Fruit fly (Drosophila melanogaster): ENCODE measurements around the gene CG42831.
A peak's percentile ranks its signal among the peaks of the same experiment; 100 is the strongest.

The CG42831 gene

DNA sequence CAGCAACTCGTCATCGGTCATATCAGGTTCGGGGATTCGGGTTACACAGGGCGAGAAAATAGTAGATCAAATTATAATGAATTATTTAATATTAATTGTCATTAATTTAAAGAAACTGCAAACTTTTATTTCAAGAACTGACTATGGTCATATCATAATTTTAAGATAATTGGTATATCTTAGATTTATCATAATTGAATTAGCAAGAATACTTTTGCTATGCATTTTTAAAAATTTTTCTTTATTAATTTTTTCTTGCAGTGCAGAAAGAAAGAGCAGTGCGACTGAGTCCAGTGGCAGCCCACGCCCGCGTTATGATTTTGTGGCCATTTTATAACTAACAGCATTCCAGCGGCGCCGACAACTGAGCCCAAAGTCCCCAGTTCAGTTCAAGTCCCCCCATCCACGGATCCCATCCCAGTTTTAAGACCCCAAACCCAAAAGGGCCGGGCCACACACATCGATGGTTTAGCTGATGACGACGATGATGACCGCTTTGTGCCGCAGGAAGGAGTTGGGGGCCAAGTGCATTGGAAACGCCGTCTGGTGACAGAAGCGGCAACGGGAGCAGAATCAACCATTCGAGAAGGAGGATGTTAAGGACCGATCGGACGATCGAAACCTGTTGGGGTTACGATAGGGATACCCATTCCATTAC, 42.0 kb upstream of the CG42831 start:
- TF ChIP-seq rn (GFP tag; IDR thresholded peaks at IDR 0.05) = no peak
- peak; percentile 2 for TF ChIP-seq CG13204 (GFP tag; optimal IDR thresholded peaks at IDR 0.05)
- no peak for TF ChIP-seq CG4496 (GFP tag; IDR thresholded peaks at IDR 0.05)
- TF ChIP-seq Pif1A (GFP tag; optimal IDR thresholded peaks at IDR 0.05) = no peak
- TF ChIP-seq CG32121 (GFP tag; IDR thresholded peaks at IDR 0.05) = no peak
- TF ChIP-seq CG10348 (GFP tag; IDR thresholded peaks at IDR 0.05) = no peak
- no peak for TF ChIP-seq Ets98B (GFP tag; IDR thresholded peaks at IDR 0.05)
- peak; percentile 56 for TF ChIP-seq CG8159 (tag; optimal IDR thresholded peaks at IDR 0.05)
- TF ChIP-seq EcR (GFP tag; optimal IDR thresholded peaks at IDR 0.05) = no peak
- peak; percentile 28 for TF ChIP-seq CG15710 (tag; optimal IDR thresholded peaks at IDR 0.05)
- TF ChIP-seq gl (tag; optimal IDR thresholded peaks at IDR 0.05) = no peak
- TF ChIP-seq CG34367 (tag; optimal IDR thresholded peaks at IDR 0.05) = peak; percentile 14
- 0 out of 2 replicates have a peak, but pooled peaks have one; percentile 13 for TF ChIP-seq CG12605 (GFP tag; IDR thresholded peaks at IDR 0.05)
- peak; percentile 35 for TF ChIP-seq D1 (tag; optimal IDR thresholded peaks at IDR 0.05)
- peak; percentile 41 for TF ChIP-seq CG8301 (tag; optimal IDR thresholded peaks at IDR 0.05)
- TF ChIP-seq CG17806 (tag; optimal IDR thresholded peaks at IDR 0.05) = peak; percentile 47
- TF ChIP-seq CG9948 (tag; optimal IDR thresholded peaks at IDR 0.05) = peak; percentile 48
- TF ChIP-seq Pif1B (GFP tag; optimal IDR thresholded peaks at IDR 0.05) = peak; percentile 16
- 0 out of 3 replicates have a peak, but pooled peaks have one; percentile 13 for TF ChIP-seq fd96Ca (GFP tag; IDR thresholded peaks at IDR 0.05)
- TF ChIP-seq CG14655 (GFP tag; optimal IDR thresholded peaks at IDR 0.05) = peak; percentile 57
- TF ChIP-seq Snoo (tag; optimal IDR thresholded peaks at IDR 0.05) = peak; percentile 51

DNA sequence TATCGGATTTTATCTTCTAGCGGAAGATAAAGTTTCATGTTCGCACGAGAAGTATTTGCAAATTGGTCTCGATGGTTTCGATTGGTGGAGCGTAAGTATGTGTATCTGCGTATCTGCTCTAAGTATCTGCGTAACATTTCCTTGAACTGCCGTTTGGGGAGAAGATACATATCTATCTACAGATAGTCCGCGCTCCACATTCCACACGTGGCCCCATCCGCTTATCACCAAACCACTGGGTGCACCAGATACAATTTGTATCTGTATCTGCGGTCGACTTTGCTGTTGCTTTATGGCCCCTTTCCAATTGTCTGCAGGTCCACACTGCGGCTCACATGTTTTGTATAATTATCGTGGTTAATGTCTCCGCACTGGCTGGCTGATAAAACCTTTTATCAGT, 41.0 kb upstream of the CG42831 start:
- TF ChIP-seq Pif1B (GFP tag; optimal IDR thresholded peaks at IDR 0.05) (no peak), gl (tag; optimal IDR thresholded peaks at IDR 0.05) (no peak)

DNA sequence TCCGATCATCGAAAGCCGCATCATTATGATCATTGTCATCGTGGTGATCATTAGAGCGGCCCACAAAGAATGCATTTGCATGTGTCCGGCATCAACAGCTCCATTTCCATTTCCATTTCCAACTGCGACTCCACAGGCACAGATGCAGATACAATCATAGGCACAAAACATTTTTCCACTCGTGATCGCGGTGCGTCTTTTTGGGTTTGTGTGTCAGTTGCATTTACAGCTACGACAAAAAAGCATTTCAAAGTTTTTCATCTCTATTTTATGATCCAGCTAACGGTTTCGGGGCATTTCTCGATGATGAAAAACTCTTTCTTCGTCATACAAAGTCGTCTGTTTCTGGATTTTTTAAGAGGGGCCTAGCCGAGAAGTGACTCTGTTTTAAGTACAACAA, 39.4 kb upstream of the CG42831 start:
- TF ChIP-seq CG10348 (GFP tag; IDR thresholded peaks at IDR 0.05) (no peak), EcR (GFP tag; optimal IDR thresholded peaks at IDR 0.05) (no peak), CG4496 (GFP tag; IDR thresholded peaks at IDR 0.05) (no peak), Pif1B (GFP tag; optimal IDR thresholded peaks at IDR 0.05) (no peak), gl (tag; optimal IDR thresholded peaks at IDR 0.05) (no peak), CG14655 (GFP tag; optimal IDR thresholded peaks at IDR 0.05) (no peak), CG12605 (GFP tag; IDR thresholded peaks at IDR 0.05) (no peak), CG8301 (tag; optimal IDR thresholded peaks at IDR 0.05) (no peak), fd96Ca (GFP tag; IDR thresholded peaks at IDR 0.05) (no peak), CG15710 (tag; optimal IDR thresholded peaks at IDR 0.05) (no peak), CG32121 (GFP tag; IDR thresholded peaks at IDR 0.05) (no peak), CG34367 (tag; optimal IDR thresholded peaks at IDR 0.05) (no peak), D1 (tag; optimal IDR thresholded peaks at IDR 0.05) (no peak), rn (GFP tag; IDR thresholded peaks at IDR 0.05) (no peak), Pif1A (GFP tag; optimal IDR thresholded peaks at IDR 0.05) (no peak), Snoo (tag; optimal IDR thresholded peaks at IDR 0.05) (no peak)

DNA sequence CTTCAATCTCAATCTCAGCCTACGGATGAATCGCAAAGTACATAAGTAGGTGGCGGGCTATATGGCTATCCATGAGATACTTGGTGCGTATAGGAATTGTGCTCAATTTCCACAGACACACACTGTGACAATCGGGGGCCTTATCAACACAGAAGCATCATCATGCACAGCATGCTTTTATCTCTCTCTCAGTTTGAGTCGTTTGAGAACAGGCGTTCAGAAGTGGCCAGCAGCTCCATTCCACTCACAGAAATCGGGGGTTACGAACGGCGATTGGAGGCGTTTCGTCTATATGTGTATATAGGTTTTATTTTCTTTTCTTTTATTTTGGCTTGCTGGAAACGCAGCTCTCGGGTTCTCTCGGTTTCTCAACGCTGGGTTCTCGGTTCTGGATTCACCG, 38.9 kb upstream of the CG42831 start:
- TF ChIP-seq CG10348 (GFP tag; IDR thresholded peaks at IDR 0.05) (no peak), Ets98B (GFP tag; IDR thresholded peaks at IDR 0.05) (peak; percentile 47; the same call in 1 of the 2 replicates), CG17806 (tag; optimal IDR thresholded peaks at IDR 0.05) (peak; percentile 21), CG8301 (tag; optimal IDR thresholded peaks at IDR 0.05) (no peak), EcR (GFP tag; optimal IDR thresholded peaks at IDR 0.05) (peak; percentile 48), Snoo (tag; optimal IDR thresholded peaks at IDR 0.05) (no peak), D1 (tag; optimal IDR thresholded peaks at IDR 0.05) (no peak), CG32121 (GFP tag; IDR thresholded peaks at IDR 0.05) (0 out of 2 replicates have a peak, but pooled peaks have one; percentile 28), Pif1B (GFP tag; optimal IDR thresholded peaks at IDR 0.05) (no peak), gl (tag; optimal IDR thresholded peaks at IDR 0.05) (peak; percentile 45), CG8159 (tag; optimal IDR thresholded peaks at IDR 0.05) (no peak), CG14655 (GFP tag; optimal IDR thresholded peaks at IDR 0.05) (no peak), CG9948 (tag; optimal IDR thresholded peaks at IDR 0.05) (no peak), CG13204 (GFP tag; optimal IDR thresholded peaks at IDR 0.05) (peak; percentile 30), CG34367 (tag; optimal IDR thresholded peaks at IDR 0.05) (no peak), rn (GFP tag; IDR thresholded peaks at IDR 0.05) (no peak), CG12605 (GFP tag; IDR thresholded peaks at IDR 0.05) (no peak), Pif1A (GFP tag; optimal IDR thresholded peaks at IDR 0.05) (no peak), CG15710 (tag; optimal IDR thresholded peaks at IDR 0.05) (peak; percentile 7), CG4496 (GFP tag; IDR thresholded peaks at IDR 0.05) (peak; percentile 38; the same call in 1 of the 3 replicates), fd96Ca (GFP tag; IDR thresholded peaks at IDR 0.05) (peak; percentile 56; the same call in 2 of the 3 replicates)

DNA sequence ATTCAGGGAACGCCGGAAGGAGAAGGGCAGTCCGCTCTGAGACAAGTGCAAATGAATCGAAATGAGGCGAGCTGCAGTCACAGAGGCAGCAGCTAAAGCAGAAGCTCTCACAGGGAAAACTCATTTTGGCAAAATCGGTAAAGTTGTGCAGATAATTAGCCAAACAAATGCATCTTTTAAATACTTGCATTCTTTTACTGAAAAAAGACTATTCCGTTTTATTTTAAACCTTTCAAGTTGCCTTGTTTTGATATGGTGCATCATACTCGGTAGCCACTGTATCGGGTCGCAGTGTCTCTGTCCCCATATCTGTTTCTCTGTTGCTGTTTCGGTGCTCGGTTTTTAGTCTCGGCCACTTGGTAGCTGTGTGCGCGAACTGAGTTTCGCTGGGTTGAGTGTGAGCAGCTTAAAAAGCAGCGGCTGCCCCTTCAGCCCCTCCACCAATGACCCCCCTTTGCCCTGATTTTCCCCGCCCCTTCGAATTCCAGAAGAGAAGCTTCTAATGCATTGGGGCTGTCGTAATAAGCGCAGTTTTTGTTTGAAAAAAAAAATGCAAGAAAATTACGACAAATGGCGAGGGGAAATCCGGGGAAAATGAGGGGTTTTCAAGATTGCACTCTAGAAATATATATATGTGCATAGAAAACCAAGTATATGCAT, 38.1 kb upstream of the CG42831 start:
- TF ChIP-seq D1 (tag; optimal IDR thresholded peaks at IDR 0.05) = peak; percentile 97
- peak; percentile 99 for TF ChIP-seq CG8301 (tag; optimal IDR thresholded peaks at IDR 0.05)
- TF ChIP-seq gl (tag; optimal IDR thresholded peaks at IDR 0.05) = peak; percentile 99
- TF ChIP-seq CG9948 (tag; optimal IDR thresholded peaks at IDR 0.05) = peak; percentile 99
- TF ChIP-seq Ets98B (GFP tag; IDR thresholded peaks at IDR 0.05) = peak; percentile 99
- peak; percentile 99 for TF ChIP-seq CG14655 (GFP tag; optimal IDR thresholded peaks at IDR 0.05)
- TF ChIP-seq CG15710 (tag; optimal IDR thresholded peaks at IDR 0.05) = peak; percentile 99
- peak; percentile 99 for TF ChIP-seq CG8159 (tag; optimal IDR thresholded peaks at IDR 0.05)
- TF ChIP-seq EcR (GFP tag; optimal IDR thresholded peaks at IDR 0.05) = peak; percentile 84
- TF ChIP-seq CG17806 (tag; optimal IDR thresholded peaks at IDR 0.05) = peak; percentile 99
- peak; percentile 97 for TF ChIP-seq CG13204 (GFP tag; optimal IDR thresholded peaks at IDR 0.05)
- peak; percentile 96 for TF ChIP-seq CG10348 (GFP tag; IDR thresholded peaks at IDR 0.05)
- peak; percentile 99 for TF ChIP-seq Snoo (tag; optimal IDR thresholded peaks at IDR 0.05)
- TF ChIP-seq Pif1B (GFP tag; optimal IDR thresholded peaks at IDR 0.05) = peak; percentile 99
- peak; percentile 99 for TF ChIP-seq CG4496 (GFP tag; IDR thresholded peaks at IDR 0.05)
- peak; percentile 99 for TF ChIP-seq CG32121 (GFP tag; IDR thresholded peaks at IDR 0.05)
- TF ChIP-seq Pif1A (GFP tag; optimal IDR thresholded peaks at IDR 0.05) = peak; percentile 99
- peak; percentile 99 for TF ChIP-seq CG12605 (GFP tag; IDR thresholded peaks at IDR 0.05)
- TF ChIP-seq rn (GFP tag; IDR thresholded peaks at IDR 0.05) = peak; percentile 99
- peak; percentile 99 for TF ChIP-seq fd96Ca (GFP tag; IDR thresholded peaks at IDR 0.05)
- peak; percentile 99 for TF ChIP-seq CG34367 (tag; optimal IDR thresholded peaks at IDR 0.05)

All from whole organism, pupa.